Fruit fly (Drosophila melanogaster) whole organism, prepupa: ENCODE results near the gene Setx.

Experiments used
- Blimp-1 ChIP-seq: fragments of 200-800 bp; sonication (Bioruptor generic); optimal IDR thresholded peaks from 3 replicates; lab custom pipeline; 2017; ENCODE audit warnings: missing biosample characterization, missing genetic modification characterization, mild to moderate bottlenecking, moderate library complexity, missing genetic modification reagents
- CG10631 ChIP-seq: fragments of 200-800 bp; sonication (Bioruptor generic); optimal IDR thresholded peaks from 2 replicates; lab custom pipeline; 2016; ENCODE audit warnings: missing biosample characterization, missing genetic modification characterization
- CG11294 ChIP-seq: fragments of 200-800 bp; sonication (Bioruptor generic); IDR thresholded peaks from 2 replicates; pipeline ENCODE4 v1.3.6; 2022; ENCODE audit warnings: missing biosample characterization, missing genetic modification characterization
- CG11762 ChIP-seq: fragments of 200-800 bp; sonication (Bioruptor generic); optimal IDR thresholded peaks from 3 replicates; lab custom pipeline; 2016; ENCODE audit warnings: missing biosample characterization, missing genetic modification characterization; ENCODE audit not compliant: insufficient read depth
- CG11902 ChIP-seq: fragments of 200-800 bp; sonication (Bioruptor generic); optimal IDR thresholded peaks from 3 replicates; lab custom pipeline; 2016; ENCODE audit warnings: missing biosample characterization, missing genetic modification characterization
- CG15336 ChIP-seq: fragments of 200-800 bp; sonication (Bioruptor generic); IDR thresholded peaks from 2 replicates; pipeline ENCODE4 v1.3.6; 2022; ENCODE audit warnings: missing biosample characterization, missing genetic modification characterization
- CG16779 ChIP-seq: fragments of 200-800 bp; sonication (Bioruptor generic); optimal IDR thresholded peaks from 3 replicates; lab custom pipeline; 2017; ENCODE audit warnings: missing biosample characterization, mild to moderate bottlenecking, missing genetic modification characterization
- CG3032 ChIP-seq: fragments of 200-800 bp; optimal IDR thresholded peaks from 2 replicates; lab custom pipeline; 2019; ENCODE audit warnings: missing biosample characterization, mild to moderate bottlenecking, missing genetic modification characterization, moderate library complexity
- CG32006 ChIP-seq: fragments of 200-800 bp; sonication (Bioruptor generic); optimal IDR thresholded peaks from 3 replicates; lab custom pipeline; 2017; ENCODE audit warnings: missing biosample characterization, mild to moderate bottlenecking, missing genetic modification characterization
- CG34406 ChIP-seq: fragments of 200-800 bp; sonication (Bioruptor generic); optimal IDR thresholded peaks from 3 replicates; lab custom pipeline; 2016; ENCODE audit warnings: missing biosample characterization, missing genetic modification characterization
- CG3919 ChIP-seq: fragments of 200-800 bp; sonication (Bioruptor generic); optimal IDR thresholded peaks from 3 replicates; lab custom pipeline; 2016; ENCODE audit warnings: missing biosample characterization, missing genetic modification characterization
- CG6163 ChIP-seq: fragments of 200-800 bp; sonication (Bioruptor generic); IDR thresholded peaks from 3 replicates; pipeline ENCODE4 v1.3.6; 2022; ENCODE audit warnings: missing biosample characterization, missing genetic modification characterization
- CG6276 ChIP-seq: fragments of 200-800 bp; sonication (Bioruptor generic); optimal IDR thresholded peaks from 2 replicates; lab custom pipeline; 2017; ENCODE audit warnings: missing biosample characterization, mild to moderate bottlenecking, missing genetic modification characterization
- CG6808 ChIP-seq: fragments of 200-800 bp; sonication (Bioruptor generic); optimal IDR thresholded peaks from 3 replicates; lab custom pipeline; 2017; ENCODE audit warnings: missing biosample characterization, missing genetic modification characterization, mild to moderate bottlenecking, moderate library complexity, missing genetic modification reagents
- CG6854 ChIP-seq: fragments of 200-800 bp; sonication (Bioruptor generic); optimal IDR thresholded peaks from 2 replicates; lab custom pipeline; 2017; ENCODE audit warnings: missing biosample characterization, mild to moderate bottlenecking, missing genetic modification characterization
- CG7368 ChIP-seq: fragments of 200-800 bp; sonication (Bioruptor generic); optimal IDR thresholded peaks from 3 replicates; lab custom pipeline; 2016; ENCODE audit warnings: missing biosample characterization, missing genetic modification characterization
- CG8319 ChIP-seq: fragments of 200-800 bp; sonication (Bioruptor generic); optimal IDR thresholded peaks from 3 replicates; lab custom pipeline; 2016; ENCODE audit warnings: missing biosample characterization, missing genetic modification characterization
- Eip75B ChIP-seq: fragments of 200-800 bp; sonication (Bioruptor generic); optimal IDR thresholded peaks from 3 replicates; lab custom pipeline; 2016; ENCODE audit warnings: missing biosample characterization, missing genetic modification characterization
- Eip78C ChIP-seq: fragments of 200-800 bp; sonication (Bioruptor generic); peaks from one replicate; lab custom pipeline; 2016; ENCODE audit warnings: missing biosample characterization, missing genetic modification characterization
- Ets21C ChIP-seq: fragments of 200-800 bp; sonication (Bioruptor generic); optimal IDR thresholded peaks from 3 replicates; lab custom pipeline; 2016; ENCODE audit warnings: missing biosample characterization, missing genetic modification characterization
- Gug ChIP-seq: fragments of 200-800 bp; sonication (Bioruptor generic); IDR thresholded peaks from 2 replicates; pipeline ENCODE4 v1.3.6; 2022; ENCODE audit warnings: missing biosample characterization, missing genetic modification characterization
- Hr38 ChIP-seq: sonication (Bioruptor generic); optimal IDR thresholded peaks from 2 replicates; lab custom pipeline; 2016; ENCODE audit warnings: missing biosample characterization, missing genetic modification characterization
- Hr4 ChIP-seq: fragments of 200-800 bp; sonication (Bioruptor generic); optimal IDR thresholded peaks from 3 replicates; lab custom pipeline; 2016; ENCODE audit warnings: missing biosample characterization, missing genetic modification characterization
- Lpt ChIP-seq: fragments of 200-800 bp; sonication (Bioruptor generic); optimal IDR thresholded peaks from 3 replicates; lab custom pipeline; 2016; ENCODE audit warnings: missing biosample characterization, missing genetic modification characterization
- OdsH ChIP-seq: fragments of 200-800 bp; sonication (Bioruptor generic); optimal IDR thresholded peaks from 3 replicates; lab custom pipeline; 2016; ENCODE audit warnings: missing biosample characterization, missing genetic modification characterization
- Sox14 ChIP-seq: fragments of 200-800 bp; sonication (Bioruptor generic); optimal IDR thresholded peaks from 3 replicates; lab custom pipeline; 2016; ENCODE audit warnings: missing biosample characterization, missing genetic modification characterization
- Sox15 ChIP-seq: fragments of 200-800 bp; sonication (Bioruptor generic); optimal IDR thresholded peaks from 3 replicates; lab custom pipeline; 2016; ENCODE audit warnings: missing biosample characterization, missing genetic modification characterization
- achi ChIP-seq: fragments of 200-800 bp; sonication (Bioruptor generic); optimal IDR thresholded peaks from 3 replicates; lab custom pipeline; 2016; ENCODE audit warnings: missing biosample characterization, missing genetic modification characterization
- acj6 ChIP-seq: fragments of 200-800 bp; sonication (Bioruptor generic); optimal IDR thresholded peaks from 3 replicates; lab custom pipeline; 2016; ENCODE audit warnings: missing biosample characterization, missing genetic modification characterization
- dac ChIP-seq: fragments of 200-800 bp; sonication (Bioruptor generic); optimal IDR thresholded peaks from 2 replicates; lab custom pipeline; 2017; ENCODE audit warnings: missing biosample characterization, mild to moderate bottlenecking, missing genetic modification characterization
- dsx ChIP-seq: fragments of 200-800 bp; optimal IDR thresholded peaks from 3 replicates; lab custom pipeline; 2019; ENCODE audit warnings: missing biosample characterization, mild to moderate bottlenecking, missing genetic modification characterization, moderate library complexity; ENCODE audit not compliant: poor library complexity, severe bottlenecking
- eg ChIP-seq: fragments of 200-800 bp; sonication (Bioruptor generic); IDR thresholded peaks from 3 replicates; pipeline ENCODE4 v1.3.6; 2022; ENCODE audit warnings: missing biosample characterization, missing genetic modification characterization
- esn ChIP-seq: fragments of 200-800 bp; sonication (Bioruptor generic); optimal IDR thresholded peaks from 2 replicates; lab custom pipeline; 2016; ENCODE audit warnings: missing biosample characterization, mild to moderate bottlenecking, missing genetic modification characterization, moderate library complexity
- fd59A ChIP-seq: fragments of 200-800 bp; sonication (Bioruptor generic); optimal IDR thresholded peaks from 2 replicates; lab custom pipeline; 2017; ENCODE audit warnings: missing biosample characterization, mild to moderate bottlenecking, missing genetic modification characterization, missing genetic modification reagents
- fkh ChIP-seq: fragments of 200-800 bp; sonication (Bioruptor generic); optimal IDR thresholded peaks from 3 replicates; lab custom pipeline; 2017; ENCODE audit warnings: missing biosample characterization, mild to moderate bottlenecking, missing genetic modification characterization, moderate library complexity
- lz ChIP-seq: fragments of 200-800 bp; sonication (Bioruptor generic); optimal IDR thresholded peaks from 3 replicates; lab custom pipeline; 2016; ENCODE audit warnings: missing biosample characterization, missing genetic modification characterization
- net ChIP-seq: fragments of 200-800 bp; sonication (Bioruptor generic); optimal IDR thresholded peaks from 3 replicates; lab custom pipeline; 2016; ENCODE audit warnings: missing biosample characterization, missing genetic modification characterization
- pdm3 ChIP-seq: fragments of 200-800 bp; sonication (Bioruptor generic); optimal IDR thresholded peaks from 3 replicates; lab custom pipeline; 2016; ENCODE audit warnings: missing biosample characterization, missing genetic modification characterization
- salr ChIP-seq, 2 experiments: fragments of 200-800 bp; sonication (Bioruptor generic); optimal IDR thresholded peaks; 3 replicates each; lab custom pipeline; 2016 to 2018; ENCODE audit warnings: missing biosample characterization in 2 of 2, missing genetic modification characterization in 2 of 2, mild to moderate bottlenecking in 1 of 2
- topi ChIP-seq: fragments of 200-800 bp; sonication (Bioruptor generic); optimal IDR thresholded peaks from 3 replicates; lab custom pipeline; 2016; ENCODE audit warnings: missing biosample characterization, missing genetic modification characterization
- vri ChIP-seq: fragments of 200-800 bp; sonication (Bioruptor generic); optimal IDR thresholded peaks from 3 replicates; lab custom pipeline; 2016; ENCODE audit warnings: missing biosample characterization, mild to moderate bottlenecking, missing genetic modification characterization

Gene Setx

dm6 chr3L:8185263-8186227 is 48.2 kb upstream of the Setx start (continued):
- TF ChIP-seq OdsH (GFP tag; lab: Kevin White, UChicago) = peak; percentile 79
- TF ChIP-seq Gug (GFP tag; lab: Robert Waterston, UW) = peak; percentile 64
- TF ChIP-seq eg (GFP tag; lab: Robert Waterston, UW) = peak; percentile 61; the same call in 2 of the 3 replicates
- peak; percentile 57 for TF ChIP-seq CG11762 (GFP tag; lab: Kevin White, UChicago)
- peak; percentile 60 for TF ChIP-seq achi (GFP tag; lab: Kevin White, UChicago)
- no peak for TF ChIP-seq Hr38 (GFP tag; lab: Kevin White, UChicago)
- TF ChIP-seq Eip78C (GFP tag; lab: Kevin White, UChicago) = peak; percentile 94
- peak; percentile 68 for TF ChIP-seq pdm3 (GFP tag; lab: Kevin White, UChicago)
- peak; percentile 53 for TF ChIP-seq topi (GFP tag; lab: Kevin White, UChicago)
- peak; percentile 82 for TF ChIP-seq Sox14
- peak; percentile 51 for TF ChIP-seq CG11902 (GFP tag; lab: Kevin White, UChicago)
- TF ChIP-seq CG32006 (GFP tag; lab: Kevin White, UChicago) = peak; percentile 75
- peak; percentile 74 for TF ChIP-seq Hr4 (GFP tag; lab: Kevin White, UChicago)
- TF ChIP-seq vri (GFP tag; lab: Kevin White, UChicago) = peak; percentile 58
- TF ChIP-seq CG6808 = peak; percentile 45
- TF ChIP-seq fd59A (GFP tag; lab: Kevin White, UChicago) = peak; percentile 49
- TF ChIP-seq CG7368 = peak; percentile 64

- TF ChIP-seq Ets21C (GFP tag; lab: Kevin White, UChicago) (no peak), CG6163 (GFP tag; lab: Robert Waterston, UW) (no peak), lz (GFP tag; lab: Kevin White, UChicago) (no peak), fkh (GFP tag; lab: Kevin White, UChicago) (peak; percentile 65), CG6854 (GFP tag; lab: Kevin White, UChicago) (peak; percentile 56), CG16779 (tag; lab: Kevin White, UChicago) (no peak), Lpt (GFP tag; lab: Kevin White, UChicago) (no peak), CG11762 (GFP tag; lab: Kevin White, UChicago) (no peak), CG3919 (GFP tag; lab: Kevin White, UChicago) (no peak), Eip78C (GFP tag; lab: Kevin White, UChicago) (peak; percentile 34), Sox15 (no peak), CG11294 (GFP tag; lab: Robert Waterston, UW) (no peak), dac (GFP tag; lab: Kevin White, UChicago) (no peak)
Measured at dm6 chr3L:8180464-8181137, 43.3 kb upstream of the Setx start, which contains the start of the genes mthl7 and Uxs. Gene mthl7, minus strand, starts transcription at chr3L:8180514. Gene Uxs, plus strand, starts transcription at chr3L:8180923.

- TF ChIP-seq lz (GFP tag; lab: Kevin White, UChicago) = peak; percentile 39
- TF ChIP-seq acj6 = peak; percentile 57
- no peak for TF ChIP-seq CG16779 (tag; lab: Kevin White, UChicago)
- TF ChIP-seq vri (GFP tag; lab: Kevin White, UChicago) = no peak
- TF ChIP-seq net = no peak
- TF ChIP-seq CG8319 (GFP tag; lab: Kevin White, UChicago) = peak; percentile 80
- peak; percentile 10 for TF ChIP-seq CG10631 (GFP tag; lab: Kevin White, UChicago)
- peak; percentile 58; the same call in 1 of the 3 replicates for TF ChIP-seq CG6163 (GFP tag; lab: Robert Waterston, UW)
- no peak for TF ChIP-seq Blimp-1 (GFP tag; lab: Kevin White, UChicago)
- peak; percentile 41 for TF ChIP-seq CG34406
- TF ChIP-seq fkh (GFP tag; lab: Kevin White, UChicago) = no peak
- TF ChIP-seq CG6808 = no peak
- peak; percentile 60 for TF ChIP-seq CG3919 (GFP tag; lab: Kevin White, UChicago)
- peak; percentile 46 for TF ChIP-seq esn (GFP tag; lab: Kevin White, UChicago)
- no peak for TF ChIP-seq Eip75B (GFP tag; lab: Kevin White, UChicago)
- TF ChIP-seq fd59A (GFP tag; lab: Kevin White, UChicago) = no peak
- no peak for TF ChIP-seq CG6276 (GFP tag; lab: Kevin White, UChicago)
- no peak for TF ChIP-seq CG3032
- peak in 1 of 2 experiments; percentile 24 for TF ChIP-seq salr (GFP tag; optimal IDR thresholded peaks at IDR 0.05; lab: Kevin White, UChicago)
- no peak for TF ChIP-seq CG11762 (GFP tag; lab: Kevin White, UChicago)
- peak; percentile 77 for TF ChIP-seq CG15336 (GFP tag; lab: Robert Waterston, UW)
- no peak for TF ChIP-seq pdm3 (GFP tag; lab: Kevin White, UChicago)
- no peak for TF ChIP-seq dsx
Measured at dm6 chr3L:8177795-8178564, 40.7 kb upstream of the Setx start, which contains the start of gene Nmt. Gene Nmt, minus strand, starts transcription at chr3L:8178429.
